Worm (Caenorhabditis elegans) whole organism, L4 larva: ENCODE results near the gene qns-1.

Experiments used
- D1046.2 ChIP-seq: fragments of 200-800 bp; sonication (Bioruptor generic); IDR thresholded peaks from 2 replicates; pipeline ENCODE4 v1.3.6; 2022; ENCODE audit warnings: missing genetic modification characterization, missing compliant biosample characterization
- F37D6.2 ChIP-seq: sonication (generic microtip); optimal IDR thresholded peaks from 2 replicates; lab custom pipeline; 2016; ENCODE audit warnings: mild to moderate bottlenecking, missing genetic modification characterization, missing compliant biosample characterization
- F44E2.7 ChIP-seq: fragments of 200-800 bp; sonication (Bioruptor generic); IDR thresholded peaks from 2 replicates; pipeline ENCODE4 v2.1.2; 2022; ENCODE audit warnings: missing genetic modification characterization, missing compliant biosample characterization
- Y105C5A.15 ChIP-seq: fragments of 200-800 bp; sonication (Bioruptor generic); IDR thresholded peaks from 2 replicates; pipeline ENCODE4 v1.3.6; 2022; ENCODE audit warnings: missing genetic modification characterization, missing compliant biosample characterization
- Y48G9A.11 ChIP-seq: fragments of 200-800 bp; sonication (Bioruptor generic); IDR thresholded peaks from 2 replicates; pipeline ENCODE4 v1.3.6; 2022; ENCODE audit warnings: missing genetic modification reagents, missing genetic modification characterization, missing compliant biosample characterization
- ceh-20 ChIP-seq: fragments of 200-800 bp; sonication (Bioruptor generic); IDR thresholded peaks from 2 replicates; pipeline ENCODE4 v1.3.6; 2022; ENCODE audit warnings: missing genetic modification reagents, missing genetic modification characterization, missing compliant biosample characterization
- ceh-32 ChIP-seq: sonication (generic microtip); optimal IDR thresholded peaks from 2 replicates; lab custom pipeline; 2016; ENCODE audit warnings: mild to moderate bottlenecking, missing genetic modification characterization, missing compliant biosample characterization; ENCODE audit not compliant: poor library complexity
- cey-2 ChIP-seq: sonication (generic microtip); optimal IDR thresholded peaks from 3 replicates; lab custom pipeline; 2017; ENCODE audit warnings: missing genetic modification characterization, mild to moderate bottlenecking, missing compliant biosample characterization, antibody characterized with exemption, borderline replicate concordance; ENCODE audit not compliant: insufficient read depth
- ctbp-1 ChIP-seq: fragments of 200-800 bp; sonication (Bioruptor generic); IDR thresholded peaks from 2 replicates; pipeline ENCODE4 v1.3.6; 2022; ENCODE audit warnings: missing genetic modification reagents, missing genetic modification characterization, missing compliant biosample characterization
- daf-12 ChIP-seq: fragments of 150-350 bp; optimal IDR thresholded peaks from 2 replicates; lab custom pipeline; 2014; ENCODE audit warnings: missing biosample characterization, missing genetic modification reagents, missing genetic modification characterization
- daf-19 ChIP-seq: fragments of 200-800 bp; sonication (Bioruptor generic); conservative IDR thresholded peaks from 2 replicates; pipeline ENCODE4 v1.3.6; 2022; ENCODE audit warnings: missing genetic modification characterization, missing compliant biosample characterization
- dmd-6 ChIP-seq: fragments of 200-800 bp; sonication (Bioruptor generic); IDR thresholded peaks from 2 replicates; pipeline ENCODE4 v1.3.6; 2022; ENCODE audit warnings: missing genetic modification reagents, missing genetic modification characterization, missing compliant biosample characterization
- duxl-1 ChIP-seq: sonication (generic microtip); optimal IDR thresholded peaks from 2 replicates; lab custom pipeline; 2016; ENCODE audit warnings: mild to moderate bottlenecking, missing genetic modification characterization, moderate library complexity, missing compliant biosample characterization; ENCODE audit not compliant: poor library complexity
- dve-1 ChIP-seq: sonication (generic microtip); optimal IDR thresholded peaks from 2 replicates; lab custom pipeline; 2017; ENCODE audit warnings: antibody characterized with exemption, mild to moderate bottlenecking, missing genetic modification characterization, missing compliant biosample characterization; ENCODE audit not compliant: insufficient read depth
- egl-43 ChIP-seq: fragments of 200-800 bp; sonication (Bioruptor generic); IDR thresholded peaks from 2 replicates; pipeline ENCODE4 v1.3.6; 2022; ENCODE audit warnings: missing genetic modification reagents, missing genetic modification characterization, missing compliant biosample characterization
- fos-1 ChIP-seq: fragments of 150-350 bp; optimal IDR thresholded peaks from 2 replicates; lab custom pipeline; 2014; ENCODE audit warnings: missing biosample characterization, missing genetic modification characterization
- hlh-11 ChIP-seq: fragments of 200-800 bp; sonication (Bioruptor generic); optimal IDR thresholded peaks from 2 replicates; lab custom pipeline; 2018; ENCODE audit warnings: mild to moderate bottlenecking, missing genetic modification characterization, missing compliant biosample characterization
- lin-1 ChIP-seq: fragments of 200-800 bp; sonication (Bioruptor generic); IDR thresholded peaks from 2 replicates; pipeline ENCODE4 v1.3.6; 2022; ENCODE audit warnings: missing genetic modification reagents, missing genetic modification characterization, missing compliant biosample characterization
- lin-15B ChIP-seq: fragments of 150-350 bp; sonication (generic microtip); optimal IDR thresholded peaks from 3 replicates; lab custom pipeline; 2014; ENCODE audit warnings: missing biosample characterization, missing genetic modification characterization
- lin-38 ChIP-seq: fragments of 200-800 bp; sonication (Bioruptor generic); IDR thresholded peaks from 2 replicates; pipeline ENCODE4 v1.3.6; 2022; ENCODE audit warnings: missing genetic modification reagents, missing genetic modification characterization, missing compliant biosample characterization
- lir-3 ChIP-seq: sonication (generic microtip); optimal IDR thresholded peaks from 2 replicates; lab custom pipeline; 2016; ENCODE audit warnings: mild to moderate bottlenecking, missing genetic modification characterization, missing compliant biosample characterization
- lsy-2 ChIP-seq, 2 experiments: fragments of 150-350 bp in 1 of 2; sonication (generic microtip) in 1 of 2; optimal IDR thresholded peaks; 2 replicates each; lab custom pipeline; 2014 to 2017; ENCODE audit warnings: missing biosample characterization in 2 of 2, missing genetic modification characterization in 2 of 2
- madf-5 ChIP-seq, 2 experiments: fragments of 200-800 bp; sonication (Bioruptor generic); IDR thresholded peaks; 2 replicates each; pipeline ENCODE4 v1.3.6; 2022; ENCODE audit warnings: missing compliant biosample characterization in 2 of 2, missing genetic modification characterization in 2 of 2
- mdt-29 ChIP-seq: fragments of 200-800 bp; sonication (Bioruptor generic); IDR thresholded peaks from 2 replicates; pipeline ENCODE4 v1.3.6; 2022; ENCODE audit warnings: missing genetic modification reagents, missing genetic modification characterization, missing compliant biosample characterization
- mep-1 ChIP-seq: fragments of 150-350 bp; sonication (generic microtip); optimal IDR thresholded peaks from 3 replicates; lab custom pipeline; 2014; ENCODE audit warnings: missing biosample characterization, missing genetic modification characterization
- mxl-2 ChIP-seq: fragments of 200-800 bp; sonication (Bioruptor generic); conservative IDR thresholded peaks from 2 replicates; pipeline ENCODE4 v1.3.6; 2022; ENCODE audit warnings: missing genetic modification reagents, missing genetic modification characterization, missing compliant biosample characterization
- nhr-111 ChIP-seq: fragments of 200-800 bp; sonication (Bioruptor generic); optimal IDR thresholded peaks from 2 replicates; lab custom pipeline; 2018; ENCODE audit warnings: mild to moderate bottlenecking, missing genetic modification characterization, missing compliant biosample characterization
- nhr-25 ChIP-seq: sonication (generic microtip); optimal IDR thresholded peaks from 2 replicates; lab custom pipeline; 2017; ENCODE audit warnings: missing genetic modification characterization, mild to moderate bottlenecking, missing compliant biosample characterization, antibody characterized with exemption, moderate library complexity, borderline replicate concordance; ENCODE audit not compliant: insufficient read depth
- nhr-41 ChIP-seq: fragments of 200-800 bp; sonication (Bioruptor generic); IDR thresholded peaks from 2 replicates; pipeline ENCODE4 v1.3.6; 2022; ENCODE audit warnings: missing genetic modification reagents, missing genetic modification characterization, missing compliant biosample characterization
- nhr-48 ChIP-seq: sonication (generic microtip); optimal IDR thresholded peaks from 2 replicates; lab custom pipeline; 2016; ENCODE audit warnings: mild to moderate bottlenecking, missing genetic modification characterization, missing compliant biosample characterization
- nhr-76 ChIP-seq: fragments of 150-350 bp; optimal IDR thresholded peaks from 2 replicates; lab custom pipeline; 2014; ENCODE audit warnings: missing biosample characterization, missing genetic modification characterization
- pha-4 ChIP-seq, 2 experiments: fragments of 150-350 bp in 1 of 2; fragments of 200-800 bp in 1 of 2; sonication (Bioruptor generic) in 1 of 2; IDR thresholded peaks in 1 of 2; optimal IDR thresholded peaks in 1 of 2; 2 replicates each; pipeline versions ENCODE4 v1.3.6 to Lab custom; 2014 to 2022; ENCODE audit warnings: missing genetic modification characterization in 2 of 2, missing genetic modification reagents in 2 of 2, missing biosample characterization in 1 of 2, missing compliant biosample characterization in 1 of 2
- set-16 ChIP-seq: fragments of 200-800 bp; sonication (Bioruptor generic); IDR thresholded peaks from 2 replicates; pipeline ENCODE4 v1.3.6; 2022; ENCODE audit warnings: missing genetic modification reagents, missing genetic modification characterization, missing compliant biosample characterization
- snpc-1.2 ChIP-seq: fragments of 200-800 bp; sonication (Bioruptor generic); IDR thresholded peaks from 2 replicates; pipeline ENCODE4 v1.3.6; 2022; ENCODE audit warnings: missing genetic modification reagents, missing genetic modification characterization, missing compliant biosample characterization
- spr-3 ChIP-seq: fragments of 200-800 bp; sonication (Bioruptor generic); optimal IDR thresholded peaks from 2 replicates; lab custom pipeline; 2018; ENCODE audit warnings: mild to moderate bottlenecking, missing genetic modification characterization, missing compliant biosample characterization
- unc-130 ChIP-seq: sonication (generic microtip); optimal IDR thresholded peaks from 2 replicates; lab custom pipeline; 2016; ENCODE audit warnings: missing genetic modification reagents, missing genetic modification characterization, missing compliant biosample characterization
- zfp-3 ChIP-seq: fragments of 200-800 bp; sonication (Bioruptor generic); conservative IDR thresholded peaks from 2 replicates; pipeline ENCODE4 v1.3.6; 2022; ENCODE audit warnings: missing genetic modification reagents, missing genetic modification characterization, missing compliant biosample characterization
- zip-2 ChIP-seq: fragments of 150-350 bp; optimal IDR thresholded peaks from 2 replicates; lab custom pipeline; 2014; ENCODE audit warnings: missing biosample characterization, missing genetic modification characterization
- ztf-11 ChIP-seq: fragments of 150-350 bp; optimal IDR thresholded peaks from 2 replicates; lab custom pipeline; 2014; ENCODE audit warnings: missing biosample characterization, missing genetic modification characterization
- ztf-7 ChIP-seq: fragments of 150-350 bp; optimal IDR thresholded peaks from 2 replicates; lab custom pipeline; 2014; ENCODE audit warnings: missing biosample characterization, missing genetic modification characterization

Gene qns-1

DNA sequence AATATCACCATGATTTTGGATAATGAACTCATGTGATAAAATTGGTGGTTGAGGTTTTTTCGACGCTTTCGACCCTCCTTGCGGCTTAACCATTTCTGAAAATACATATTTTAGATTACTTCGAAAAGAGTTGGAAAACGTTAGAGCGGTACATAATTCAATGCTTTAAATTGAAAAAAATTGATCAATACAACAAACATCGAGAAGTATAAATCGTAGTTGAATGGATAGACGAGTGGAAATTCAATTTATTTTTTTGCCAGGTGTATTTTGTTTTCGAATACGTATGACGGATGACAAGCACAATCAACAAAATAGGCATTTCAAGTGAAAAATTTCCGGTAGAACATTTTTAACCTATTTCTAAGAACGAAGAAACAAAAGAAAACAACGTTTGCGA is 2.1 kb upstream of the qns-1 start, which contains the start of gene tram-1:
Gene tram-1, minus strand, starts transcription at position 101 of the 400 bp plus-strand sequence.
- no peak for TF ChIP-seq Y105C5A.15 (GFP tag; lab: Robert Waterston, UW)
- TF ChIP-seq nhr-48: no peak
- TF ChIP-seq duxl-1 (tag; lab: Kevin White, UChicago): no peak
- TF ChIP-seq dve-1: no peak
- no peak for TF ChIP-seq lin-38 (GFP tag; lab: Robert Waterston, UW)
- TF ChIP-seq ctbp-1 (GFP tag; lab: Robert Waterston, UW): no peak
- TF ChIP-seq, all 104 proteins: peak for 0

DNA sequence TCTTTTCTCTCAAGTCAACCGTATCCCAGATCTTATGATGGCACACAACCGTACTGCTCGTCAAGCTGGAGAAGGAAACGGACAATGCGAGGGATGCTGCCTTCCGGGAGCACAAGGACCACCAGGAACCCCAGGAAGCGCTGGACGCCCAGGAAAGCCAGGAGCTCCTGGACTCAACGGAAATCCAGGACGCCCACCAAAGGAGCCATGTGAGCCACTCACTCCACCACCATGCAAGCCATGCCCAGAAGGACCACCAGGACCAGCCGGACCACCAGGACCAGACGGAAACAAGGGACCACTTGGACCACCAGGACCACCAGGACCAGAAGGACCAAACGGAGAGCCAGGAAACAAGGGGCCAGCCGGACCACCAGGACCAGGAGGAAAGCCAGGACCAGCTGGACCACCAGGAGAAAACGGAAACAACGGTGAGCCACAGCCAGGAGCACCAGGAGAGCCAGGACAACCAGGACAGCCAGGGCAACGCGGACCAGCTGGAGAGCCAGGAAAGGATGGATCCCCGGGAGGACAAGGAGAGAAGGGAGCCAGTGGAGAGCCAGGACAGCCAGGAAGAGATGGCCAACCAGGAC is 2.3 kb downstream of the qns-1 start:
- TF ChIP-seq zip-2 (tag; lab: Kevin White, UChicago) (no peak), spr-3 (GFP tag; lab: Kevin White, UChicago) (peak; percentile 35), Y48G9A.11 (GFP tag; lab: Robert Waterston, UW) (0 out of 2 replicates have a peak, but pooled peaks have one; percentile 36), F44E2.7 (GFP tag; lab: Robert Waterston, UW) (no peak), ztf-11 (tag; lab: Kevin White, UChicago) (no peak), madf-5 (GFP tag; IDR thresholded peaks at IDR 0.05; lab: Robert Waterston, UW) (peak in 1 of 2 experiments; percentile 80; a peak in 1 of 4 replicates), lin-38 (GFP tag; lab: Robert Waterston, UW) (peak; percentile 19; the same call in 1 of the 2 replicates), daf-19 (GFP tag; lab: Robert Waterston, UW) (no peak), zfp-3 (0 out of 2 replicates have a peak, but pooled peaks have one; percentile 47), pha-4 (GFP tag; IDR thresholded peaks at IDR 0.05; lab: Robert Waterston, UW) (no peak), pha-4 (tag; optimal IDR thresholded peaks at IDR 0.05; lab: Kevin White, UChicago) (no peak), ceh-32 (tag; lab: Kevin White, UChicago) (no peak), nhr-25 (tag; lab: Kevin White, UChicago) (no peak), set-16 (GFP tag; lab: Robert Waterston, UW) (peak; percentile 98)

DNA sequence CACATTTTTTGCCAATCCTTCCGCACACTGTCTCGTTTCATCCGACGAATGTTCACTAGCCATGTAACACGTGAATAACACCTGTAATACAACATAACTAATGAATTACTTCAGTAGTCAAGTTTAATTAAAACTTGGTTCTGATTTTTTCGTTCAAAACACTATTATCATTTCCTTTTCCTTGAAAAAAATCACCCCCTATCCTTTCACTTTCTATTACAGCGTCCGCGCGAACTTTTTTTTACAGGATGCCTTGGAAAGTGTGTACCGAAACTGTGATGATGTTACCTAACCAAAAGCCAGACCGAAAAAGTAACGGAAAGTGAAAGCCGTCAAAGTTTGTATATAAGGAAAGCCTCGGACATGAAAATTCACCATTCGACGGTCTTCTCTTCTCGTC is 3.0 kb downstream of the qns-1 start, which contains the start of gene col-124:
Gene col-124, plus strand, starts transcription at position 374 of the 400 bp plus-strand sequence.
- TF ChIP-seq dve-1 (no peak), hlh-11 (tag; lab: Kevin White, UChicago) (no peak), mxl-2 (GFP tag; lab: Robert Waterston, UW) (0 out of 2 replicates have a peak, but pooled peaks have one; percentile 9), F37D6.2 (tag; lab: Kevin White, UChicago) (no peak), spr-3 (GFP tag; lab: Kevin White, UChicago) (no peak), lsy-2 (tag; optimal IDR thresholded peaks at IDR 0.05; lab: Kevin White, UChicago) (no peak), nhr-41 (GFP tag; lab: Robert Waterston, UW) (no peak), nhr-111 (GFP tag; lab: Kevin White, UChicago) (no peak), mep-1 (tag; lab: Kevin White, UChicago) (no peak), daf-12 (tag; lab: Kevin White, UChicago) (no peak), nhr-76 (tag; lab: Kevin White, UChicago) (no peak), snpc-1.2 (GFP tag; lab: Robert Waterston, UW) (no peak), D1046.2 (GFP tag; lab: Robert Waterston, UW) (no peak), nhr-48 (peak; percentile 71), fos-1 (tag; lab: Kevin White, UChicago) (no peak), mdt-29 (GFP tag; lab: Robert Waterston, UW) (no peak), ztf-7 (tag; lab: Kevin White, UChicago) (no peak), dmd-6 (GFP tag; lab: Robert Waterston, UW) (peak; percentile 56), egl-43 (no peak), lir-3 (no peak), lin-15B (tag; lab: Kevin White, UChicago) (no peak), lin-38 (GFP tag; lab: Robert Waterston, UW) (no peak), lin-1 (GFP tag; lab: Robert Waterston, UW) (no peak), unc-130 (GFP tag; lab: Kevin White, UChicago) (no peak), cey-2 (peak; percentile 16), ceh-20 (GFP tag; lab: Robert Waterston, UW) (no peak)
- TF ChIP-seq, all 104 proteins: peak for 4
